Fruit fly (Drosophila melanogaster) S2 (cell line): Measurements from ENCODE around the gene Pi3K92E.
A peak's percentile ranks its signal among the peaks of the same experiment; 100 is the strongest.

Experiments
- CG8478 ChIP-seq: fragments of >200 bp; optimal IDR thresholded peaks from 2 replicates; lab custom pipeline; 2018
- CTCF ChIP-seq, 2 experiments: fragments of >200 bp; optimal IDR thresholded peaks; 2 replicates each; lab custom pipeline; 2018

The Pi3K92E gene

DNA sequence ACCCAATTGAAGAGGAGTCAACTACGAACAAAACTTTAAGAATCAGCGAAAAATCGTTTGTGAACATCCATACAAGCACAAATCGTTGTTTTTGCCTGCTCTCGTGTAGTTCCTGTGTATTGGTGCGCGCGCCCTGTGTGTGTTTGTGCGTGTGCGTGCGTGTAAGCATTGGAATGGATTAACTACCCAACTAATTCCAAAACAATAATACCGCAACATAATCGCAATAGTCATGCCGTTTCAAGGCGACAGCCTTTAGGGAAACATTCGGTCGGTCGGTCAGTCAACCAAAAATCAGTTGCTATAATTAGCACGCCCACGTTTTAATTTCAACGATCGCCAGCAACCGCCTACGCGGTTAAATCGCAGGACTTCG lies 41.1 kb downstream of the Pi3K92E start:
- TF ChIP-seq CG8478 (lab: Kevin White, UChicago) (no peak), CTCF (optimal IDR thresholded peaks at IDR 0.05; lab: Kevin White, UChicago) (no peak)

DNA sequence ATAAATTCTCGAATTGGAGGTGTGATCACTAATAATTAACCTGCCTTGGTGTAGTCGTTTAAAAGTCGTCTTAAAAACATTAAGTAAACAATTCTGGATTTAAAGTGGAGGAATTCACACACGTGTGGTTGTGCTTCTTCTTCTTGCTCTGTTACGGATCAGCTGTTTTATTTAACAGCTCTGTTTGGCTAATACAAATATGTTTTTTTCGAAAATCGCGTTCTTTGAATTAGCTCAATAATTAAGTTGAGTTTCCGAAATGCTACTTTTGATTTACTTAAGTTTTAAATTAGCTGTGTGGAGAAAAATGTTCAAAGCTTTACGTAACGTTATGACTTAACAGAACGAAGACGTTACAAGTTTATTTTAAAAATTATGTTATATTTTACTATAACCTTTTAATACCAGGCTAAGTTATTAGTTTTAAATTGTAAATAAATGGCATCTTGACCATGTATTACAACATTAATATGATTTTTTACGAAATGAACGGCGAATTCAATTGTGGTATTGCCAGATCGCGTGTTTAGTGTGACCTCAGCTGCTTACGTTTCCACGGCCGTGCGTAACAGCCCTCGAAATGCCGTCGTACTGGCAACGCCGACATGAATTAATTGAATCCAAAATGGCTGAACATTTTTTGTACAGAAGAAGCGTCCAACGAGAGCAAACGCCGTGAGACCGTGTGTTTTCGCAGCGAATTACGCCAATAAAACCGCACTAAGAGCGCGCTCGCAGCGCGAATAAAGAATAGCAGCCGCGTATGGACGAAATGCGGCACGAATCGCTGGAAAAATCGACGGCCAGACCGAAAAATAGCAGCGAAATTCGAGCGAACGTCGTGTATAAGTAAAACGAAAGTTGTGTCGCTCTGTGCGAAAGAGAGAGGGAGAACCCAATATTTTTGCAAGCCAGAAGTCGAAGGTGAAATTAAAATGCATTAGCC lies 41.7 kb downstream of the Pi3K92E start, which contains the start of the genes Pus1 and bon:
Pus1 (minus strand) TSS at position 155 of the 946 bp plus-strand sequence.
bon (plus strand) TSS at position 623 of the 946 bp plus-strand sequence.
- TF ChIP-seq CTCF (optimal IDR thresholded peaks at IDR 0.05; lab: Kevin White, UChicago) (peak in 1 of 2 experiments; percentile 5), CG8478 (lab: Kevin White, UChicago) (no peak)

DNA sequence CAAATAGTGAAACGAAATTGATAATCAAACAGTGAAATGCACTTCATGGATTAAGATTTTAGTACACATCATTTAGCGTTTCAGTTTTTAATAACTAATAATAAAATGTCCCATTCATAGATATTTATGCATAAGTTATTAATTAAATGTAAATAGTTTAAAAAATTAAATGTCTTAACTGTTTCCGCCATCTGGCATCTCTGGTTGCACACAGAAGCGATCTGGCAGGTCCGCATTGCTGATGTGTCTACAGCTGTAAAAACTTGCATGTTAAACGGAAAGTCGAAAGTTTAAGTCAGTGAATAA lies 46.1 kb downstream of the Pi3K92E start, which contains the start of gene Srp72:
Srp72 (plus strand) TSS at position 232 of the 306 bp plus-strand sequence.
- no peak for TF ChIP-seq CG8478 (lab: Kevin White, UChicago)
- TF ChIP-seq CTCF (optimal IDR thresholded peaks at IDR 0.05; lab: Kevin White, UChicago), result no peak

DNA sequence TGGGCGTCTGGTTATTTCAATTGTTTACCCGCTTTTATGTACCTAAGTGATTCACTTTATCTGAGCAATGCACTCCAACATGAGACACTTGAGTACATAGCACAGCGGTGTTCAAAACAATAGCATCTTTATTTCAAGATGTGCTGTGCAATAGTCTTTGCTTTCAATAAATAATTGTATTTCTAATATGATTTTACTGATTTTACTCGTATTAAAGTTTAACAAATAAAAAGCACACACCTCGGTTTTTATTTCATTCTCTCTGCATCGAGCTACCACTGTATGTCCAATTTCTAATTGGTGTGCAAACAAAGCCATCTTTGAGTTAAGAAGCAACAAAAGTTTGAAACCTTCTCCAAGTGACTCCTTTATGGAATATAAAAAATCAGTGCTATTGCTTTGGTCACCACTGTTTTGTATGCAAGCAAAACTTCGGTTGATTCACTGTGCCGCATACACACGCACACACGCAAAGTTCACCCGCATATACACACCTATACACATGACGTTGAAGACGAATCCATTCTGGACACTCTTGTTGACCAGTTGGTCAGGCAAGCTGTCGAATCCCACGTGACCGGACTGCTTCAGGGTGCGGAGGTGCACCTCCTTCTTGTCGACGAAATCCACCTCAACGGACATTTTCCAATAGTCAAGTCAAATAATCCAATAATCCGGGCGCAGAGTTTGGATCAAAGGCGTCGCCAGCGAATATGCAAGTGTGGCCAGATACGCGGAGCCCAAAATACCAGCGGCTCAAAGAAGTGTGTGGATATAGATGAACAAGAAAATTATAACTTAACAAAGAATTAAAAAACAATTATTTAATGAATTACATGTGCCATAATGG lies 46.7 kb downstream of the Pi3K92E start, which contains the start of gene Septin2:
Septin2 (minus strand) TSS at position 727 of the 850 bp plus-strand sequence.
- TF ChIP-seq CG8478 (lab: Kevin White, UChicago) (no peak), CTCF (optimal IDR thresholded peaks at IDR 0.05; lab: Kevin White, UChicago) (no peak)

DNA sequence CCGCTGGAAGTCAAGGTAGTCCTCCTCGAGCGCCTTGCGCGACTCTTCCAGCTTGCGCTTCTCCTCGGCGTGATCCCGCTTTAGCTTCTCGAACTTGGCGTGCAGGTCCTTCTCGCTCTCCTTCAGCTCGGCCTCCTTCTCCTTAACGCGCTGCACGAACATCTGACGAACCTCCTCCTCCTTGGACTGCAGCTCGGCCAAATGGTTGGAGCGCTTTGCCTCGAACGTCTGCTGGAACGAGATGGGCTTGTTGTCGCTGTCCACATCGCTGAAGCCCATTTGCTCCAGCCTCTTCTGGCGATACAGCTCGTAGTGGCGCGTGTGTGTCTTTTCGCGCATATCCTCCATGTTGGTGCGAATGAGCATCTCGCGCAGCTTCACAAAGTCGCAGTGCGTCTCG lies 48.1 kb downstream of the Pi3K92E start:
- TF ChIP-seq CTCF (optimal IDR thresholded peaks at IDR 0.05; lab: Kevin White, UChicago) (no peak), CG8478 (lab: Kevin White, UChicago) (no peak)

DNA sequence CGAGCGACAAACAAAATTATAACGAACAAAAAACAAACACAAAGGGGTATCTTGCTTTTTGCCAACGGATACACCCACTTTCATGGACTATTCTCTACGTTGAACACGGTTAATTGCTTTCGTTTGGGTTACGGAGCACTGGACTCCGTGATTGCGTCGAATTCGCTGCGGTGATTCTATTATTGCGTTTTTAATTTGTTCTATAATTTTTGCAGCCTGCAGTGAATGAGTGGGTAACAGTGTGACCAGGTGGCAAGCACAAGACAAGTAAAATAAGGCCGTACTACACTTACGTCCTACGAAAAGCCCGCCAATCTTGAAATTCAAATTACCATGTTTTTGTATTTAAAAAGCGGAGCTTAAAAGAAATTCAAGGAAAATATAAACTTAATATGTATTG lies 49.0 kb downstream of the Pi3K92E start, which contains the start of gene CG16953:
CG16953 (minus strand) TSS at position 268 of the 400 bp plus-strand sequence.
- TF ChIP-seq CG8478 (lab: Kevin White, UChicago) (no peak), CTCF (optimal IDR thresholded peaks at IDR 0.05; lab: Kevin White, UChicago) (no peak)

DNA sequence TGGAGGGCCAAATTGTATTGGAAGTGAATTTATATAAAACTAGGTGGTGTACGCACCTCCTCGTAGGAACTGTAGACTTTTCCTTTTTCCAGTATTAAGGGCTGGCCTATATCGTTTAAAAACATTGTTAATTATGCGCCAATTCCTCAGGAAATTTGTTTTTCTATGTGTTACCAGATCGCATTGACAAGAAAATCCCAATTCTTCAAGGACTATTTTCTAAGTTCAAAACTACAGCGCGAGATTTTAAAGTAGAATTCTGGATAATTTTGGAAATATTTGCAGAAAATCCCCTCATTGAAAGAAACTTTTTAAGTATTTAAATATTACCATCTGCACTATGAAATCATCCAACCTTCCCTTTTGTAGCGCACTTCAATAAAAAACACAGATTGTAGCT lies 53.2 kb downstream of the Pi3K92E start, which contains the start of gene CG34008:
CG34008 (minus strand) TSS at position 147 of the 400 bp plus-strand sequence.
- TF ChIP-seq CTCF (optimal IDR thresholded peaks at IDR 0.05; lab: Kevin White, UChicago) (no peak), CG8478 (lab: Kevin White, UChicago) (no peak)

DNA sequence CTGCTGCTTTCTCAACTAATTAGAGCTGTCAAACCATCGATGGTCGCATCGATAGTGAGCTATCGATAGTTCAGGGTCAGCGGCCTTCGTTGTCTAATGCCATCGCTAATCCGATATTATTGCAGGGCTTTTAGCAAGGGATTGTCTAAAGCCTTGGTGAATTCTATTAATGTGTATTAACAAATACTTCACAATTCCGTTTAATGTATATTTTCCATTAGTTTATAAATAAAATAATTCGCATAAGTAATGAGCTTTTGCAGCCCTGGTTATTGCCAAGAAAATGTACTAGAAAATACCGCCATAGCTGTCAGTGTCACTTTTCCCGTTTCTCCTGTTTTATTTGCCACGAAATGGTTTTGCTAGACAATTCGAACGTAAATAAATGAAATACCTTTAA lies 54.7 kb downstream of the Pi3K92E start, which contains the start of the genes EloB and Srp14:
EloB (minus strand) TSS at position 35 of the 400 bp plus-strand sequence.
Srp14 (plus strand) TSS at position 300 of the 400 bp plus-strand sequence.
- TF ChIP-seq CTCF (optimal IDR thresholded peaks at IDR 0.05; lab: Kevin White, UChicago), result no peak
- TF ChIP-seq CG8478 (lab: Kevin White, UChicago), result no peak
